Fruit fly (Drosophila melanogaster): ENCODE results near the gene RpL13.
A peak's percentile ranks its signal among the peaks of the same experiment; 100 is the strongest.

Gene RpL13

DNA sequence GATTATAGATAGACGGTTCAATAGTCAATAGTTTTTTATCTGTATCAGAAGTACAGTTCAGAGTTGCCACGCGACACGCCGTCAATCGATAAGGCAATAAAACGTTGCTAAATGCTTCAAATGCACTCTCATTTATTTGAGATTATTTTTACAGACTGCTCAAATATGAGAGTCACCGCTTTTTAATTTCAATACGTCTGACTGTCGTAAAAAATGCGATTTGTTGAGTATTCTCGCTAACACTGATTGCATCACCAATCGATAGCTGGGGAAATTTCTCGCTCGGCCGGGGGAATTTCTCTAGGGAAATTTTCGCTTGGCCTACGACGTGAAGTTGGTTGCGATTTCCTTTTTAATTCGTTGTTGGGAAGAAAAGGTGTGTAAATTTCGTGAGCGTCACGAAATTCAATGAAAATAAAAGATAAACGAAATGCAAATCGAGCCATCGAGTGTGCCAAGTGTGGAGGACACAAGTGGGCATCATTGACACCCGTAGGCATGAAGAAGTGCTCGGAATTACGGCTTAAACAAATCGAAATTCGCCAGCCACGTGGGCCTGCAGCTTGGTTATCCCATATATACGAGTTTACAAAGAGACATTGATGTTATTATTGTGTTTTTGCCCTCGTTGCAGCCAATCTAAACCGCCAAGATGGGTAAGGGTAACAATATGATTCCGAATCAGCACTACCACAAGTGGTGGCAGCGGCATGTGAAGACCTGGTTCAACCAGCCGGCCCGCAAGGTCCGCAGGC is at the start of gene RpL13, which contains the start of gene Dref:
RpL13 (plus strand) TSS at position 331 of the 755 bp plus-strand sequence.
Dref (minus strand) TSS at position 247 of the 755 bp plus-strand sequence.
- TF ChIP-seq jim (GFP tag; optimal IDR thresholded peaks at IDR 0.05) (no peak), woc (GFP tag; optimal IDR thresholded peaks at IDR 0.05) (peak; percentile 53), Dif (GFP tag; optimal IDR thresholded peaks at IDR 0.05; ENCODE audit: partially characterized antibody) (no peak), Sp1 (GFP tag; optimal IDR thresholded peaks at IDR 0.05) (peak; percentile 93), Hr78 (GFP tag; optimal IDR thresholded peaks at IDR 0.05) (no peak), HLH106 (tag; optimal IDR thresholded peaks at IDR 0.05) (peak; percentile 81), pan (optimal IDR thresholded peaks at IDR 0.05) (no peak), fru (GFP tag; optimal IDR thresholded peaks at IDR 0.05) (peak; percentile 83), Rel (GFP tag; optimal IDR thresholded peaks at IDR 0.05) (no peak), Rel (tag; optimal IDR thresholded peaks at IDR 0.05) (peak; percentile 80), CrebA (GFP tag; optimal IDR thresholded peaks at IDR 0.05; ENCODE audit: borderline replicate concordance) (no peak), ey (GFP tag; optimal IDR thresholded peaks at IDR 0.05) (peak; percentile 74), Dfd (GFP tag; optimal IDR thresholded peaks at IDR 0.05) (no peak), OdsH (GFP tag; optimal IDR thresholded peaks at IDR 0.05) (peak; percentile 88), N (GFP tag; optimal IDR thresholded peaks at IDR 0.05) (no peak), psq (GFP tag; optimal IDR thresholded peaks at IDR 0.05) (peak; percentile 60), sv (GFP tag; optimal IDR thresholded peaks at IDR 0.05) (peak; percentile 65), dl (GFP tag; optimal IDR thresholded peaks at IDR 0.05; ENCODE audit: insufficient read depth in 1 of 2, partially characterized antibody in 2 of 2) (no peak), brk (GFP tag; optimal IDR thresholded peaks at IDR 0.05) (no peak), Vsx2 (GFP tag; optimal IDR thresholded peaks at IDR 0.05; ENCODE audit: partially characterized antibody) (no peak), rgr (GFP tag; optimal IDR thresholded peaks at IDR 0.05) (peak; percentile 88), GATAd (GFP tag; optimal IDR thresholded peaks at IDR 0.05) (no peak), dmrt93B (GFP tag; optimal IDR thresholded peaks at IDR 0.05) (peak; percentile 86), CG32264 (GFP tag; optimal IDR thresholded peaks at IDR 0.05) (peak; percentile 57), Jra (GFP tag; optimal IDR thresholded peaks at IDR 0.05) (peak; percentile 71), Hnf4 (GFP tag; optimal IDR thresholded peaks at IDR 0.05) (peak; percentile 84), Abd-B (GFP tag; optimal IDR thresholded peaks at IDR 0.05) (no peak), dsf (GFP tag; optimal IDR thresholded peaks at IDR 0.05; ENCODE audit: borderline replicate concordance) (peak; percentile 53), h (GFP tag; optimal IDR thresholded peaks at IDR 0.05) (peak; percentile 90), usp (GFP tag; optimal IDR thresholded peaks at IDR 0.05) (no peak), sage (GFP tag; optimal IDR thresholded peaks at IDR 0.05) (no peak), tai (GFP tag; optimal IDR thresholded peaks at IDR 0.05) (no peak), br (GFP tag; optimal IDR thresholded peaks at IDR 0.05) (peak; percentile 88), lola (GFP tag; optimal IDR thresholded peaks at IDR 0.05) (no peak), Mio (GFP tag; optimal IDR thresholded peaks at IDR 0.05) (peak; percentile 43), foxo (GFP tag; optimal IDR thresholded peaks at IDR 0.05) (peak; percentile 67 to 73), Myc (optimal IDR thresholded peaks at IDR 0.05) (peak; percentile 77), CG9705 (GFP tag; optimal IDR thresholded peaks at IDR 0.05) (peak; percentile 88), Hr83 (GFP tag; optimal IDR thresholded peaks at IDR 0.05; ENCODE audit: poor library complexity, severe bottlenecking) (peak; percentile 94)
